Worm (Caenorhabditis elegans) whole organism, L2 larva: ENCODE measurements around the gene Y53F4B.1.
"Not testable (repeated sequence)": the region's sequence is repeated elsewhere in the genome, so short reads cannot be mapped to it uniquely, and the experiment has no call there.

Experiments
- ama-1 ChIP-seq: fragments of 150-350 bp; optimal IDR thresholded peaks from 2 replicates; lab custom pipeline; 2018; ENCODE audit warnings: inconsistent platforms
- blmp-1 ChIP-seq: sonication (generic microtip); optimal IDR thresholded peaks from 2 replicates; lab custom pipeline; 2017; ENCODE audit warnings: missing genetic modification characterization, mild to moderate bottlenecking, missing compliant biosample characterization, antibody characterized with exemption, moderate library complexity; ENCODE audit not compliant: insufficient read depth
- nhr-11 ChIP-seq: fragments of 150-350 bp; optimal IDR thresholded peaks from 2 replicates; lab custom pipeline; 2014; ENCODE audit warnings: missing biosample characterization, missing genetic modification characterization
- nhr-77 ChIP-seq: fragments of 150-350 bp; optimal IDR thresholded peaks from 2 replicates; lab custom pipeline; 2014; ENCODE audit warnings: missing biosample characterization, missing genetic modification characterization

- TF ChIP-seq nhr-11 (tag; lab: Kevin White, UChicago); nhr-77; ama-1 (lab: Kevin White, UChicago); blmp-1 (tag; lab: Kevin White, UChicago): not testable (repeated sequence)
These were observed 30.2 kb upstream of the Y53F4B.1 start, which contains the start of gene Y53F4B.43 for ce11 chrII:14988171-14988570.
